Fruit fly (Drosophila melanogaster) whole organism, embryonic: ENCODE data around the gene LpR1.

Experiments used
- ATbp ChIP-seq: fragments of 200-800 bp; sonication (Bioruptor generic); optimal IDR thresholded peaks from 2 replicates; lab custom pipeline; 2017; ENCODE audit warnings: missing biosample characterization, mild to moderate bottlenecking, missing genetic modification characterization, missing genetic modification reagents
- CG1024 ChIP-seq: fragments of 200-800 bp; sonication (Bioruptor generic); IDR thresholded peaks from 2 replicates; pipeline ENCODE4 v1.3.6; 2022; ENCODE audit warnings: missing biosample characterization, missing genetic modification characterization
- CG13123 ChIP-seq: fragments of 200-800 bp; sonication (Bioruptor generic); optimal IDR thresholded peaks from 2 replicates; lab custom pipeline; 2016; ENCODE audit warnings: missing biosample characterization, missing genetic modification characterization
- CG17361 ChIP-seq: fragments of 200-800 bp; sonication (Bioruptor generic); IDR thresholded peaks from 3 replicates; pipeline ENCODE4 v1.3.6; 2022; ENCODE audit warnings: missing biosample characterization, missing genetic modification characterization
- CG31388 ChIP-seq: fragments of 200-800 bp; sonication (Bioruptor generic); optimal IDR thresholded peaks from 2 replicates; lab custom pipeline; 2016; ENCODE audit warnings: missing biosample characterization, missing genetic modification characterization
- CG33557 ChIP-seq: fragments of 200-800 bp; sonication (Bioruptor generic); optimal IDR thresholded peaks from 2 replicates; lab custom pipeline; 2019; ENCODE audit warnings: missing biosample characterization, mild to moderate bottlenecking, missing genetic modification characterization, moderate library complexity
- CG34376 ChIP-seq: fragments of 200-800 bp; sonication (Bioruptor generic); optimal IDR thresholded peaks from 2 replicates; lab custom pipeline; 2018; ENCODE audit warnings: missing biosample characterization, mild to moderate bottlenecking, missing genetic modification characterization
- CG3847 ChIP-seq: fragments of 200-800 bp; sonication (Bioruptor generic); IDR thresholded peaks from 2 replicates; pipeline ENCODE4 v1.3.6; 2022; ENCODE audit warnings: missing biosample characterization, missing genetic modification characterization
- CG3995 ChIP-seq: fragments of 200-800 bp; sonication (Bioruptor generic); optimal IDR thresholded peaks from 3 replicates; lab custom pipeline; 2016; ENCODE audit warnings: missing biosample characterization, missing genetic modification characterization
- CG42726 ChIP-seq: fragments of 200-800 bp; sonication (Bioruptor generic); IDR thresholded peaks from 2 replicates; pipeline ENCODE4 v1.3.6; 2022; ENCODE audit warnings: missing biosample characterization, missing genetic modification characterization; ENCODE audit not compliant: partially characterized antibody
- CG5953 ChIP-seq: fragments of 200-800 bp; sonication (Bioruptor generic); IDR thresholded peaks from 2 replicates; pipeline ENCODE4 v1.3.6; 2022; ENCODE audit warnings: missing biosample characterization, missing genetic modification characterization
- CG6272 ChIP-seq: fragments of 200-800 bp; sonication (Bioruptor generic); IDR thresholded peaks from 2 replicates; pipeline ENCODE4 v1.3.6; 2022; ENCODE audit warnings: missing biosample characterization, missing genetic modification characterization
- CG6654 ChIP-seq: fragments of 200-800 bp; sonication (Bioruptor generic); optimal IDR thresholded peaks from 2 replicates; lab custom pipeline; 2017; ENCODE audit warnings: missing biosample characterization, mild to moderate bottlenecking, missing genetic modification characterization
- CG7928 ChIP-seq: fragments of 200-800 bp; sonication (Bioruptor generic); optimal IDR thresholded peaks from 2 replicates; lab custom pipeline; 2017; ENCODE audit warnings: missing biosample characterization, mild to moderate bottlenecking, missing genetic modification characterization
- CG9876 ChIP-seq: fragments of 200-800 bp; sonication (Bioruptor generic); optimal IDR thresholded peaks from 2 replicates; lab custom pipeline; 2016; ENCODE audit warnings: missing biosample characterization, missing genetic modification characterization
- Eip74EF ChIP-seq, 2 experiments: fragments of 200-800 bp in 1 of 2; fragments of >200 bp in 1 of 2; sonication (Bioruptor generic) in 1 of 2; optimal IDR thresholded peaks; 2 replicates each; lab custom pipeline; 2017 to 2019; ENCODE audit warnings: missing biosample characterization in 2 of 2, missing genetic modification characterization in 2 of 2, mild to moderate bottlenecking in 1 of 2, moderate library complexity in 1 of 2
- Elba2 ChIP-seq: fragments of 200-800 bp; sonication (Bioruptor generic); optimal IDR thresholded peaks from 3 replicates; lab custom pipeline; 2016; ENCODE audit warnings: missing biosample characterization, missing genetic modification characterization
- Ets65A ChIP-seq: fragments of 200-800 bp; sonication (Bioruptor generic); peaks from one replicate; lab custom pipeline; 2016; ENCODE audit warnings: missing biosample characterization, missing genetic modification characterization
- NfI ChIP-seq: fragments of 200-800 bp; sonication (Bioruptor generic); optimal IDR thresholded peaks from 3 replicates; lab custom pipeline; 2018; ENCODE audit warnings: missing biosample characterization, mild to moderate bottlenecking, missing genetic modification characterization, moderate library complexity
- Optix ChIP-seq: fragments of 200-800 bp; sonication (Bioruptor generic); IDR thresholded peaks from 3 replicates; pipeline ENCODE4 v1.3.6; 2022; ENCODE audit warnings: missing biosample characterization, missing genetic modification characterization
- Sox100B ChIP-seq: fragments of 200-800 bp; sonication (Bioruptor generic); optimal IDR thresholded peaks from 3 replicates; lab custom pipeline; 2018; ENCODE audit warnings: missing biosample characterization, mild to moderate bottlenecking, missing genetic modification characterization
- Xrp1 ChIP-seq: fragments of 200-800 bp; sonication (Bioruptor generic); IDR thresholded peaks from 2 replicates; pipeline ENCODE4 v1.3.6; 2022; ENCODE audit warnings: missing biosample characterization, missing genetic modification characterization
- ac ChIP-seq: fragments of 200-800 bp; sonication (Bioruptor generic); optimal IDR thresholded peaks from 3 replicates; lab custom pipeline; 2017; ENCODE audit warnings: missing biosample characterization, mild to moderate bottlenecking, missing genetic modification characterization
- dimm ChIP-seq: fragments of 200-800 bp; sonication (Bioruptor generic); IDR thresholded peaks from 2 replicates; pipeline ENCODE4 v1.3.6; 2022; ENCODE audit warnings: missing biosample characterization, missing genetic modification characterization
- fd96Cb ChIP-seq: fragments of 200-800 bp; sonication (Bioruptor generic); optimal IDR thresholded peaks from 2 replicates; lab custom pipeline; 2018; ENCODE audit warnings: missing biosample characterization, mild to moderate bottlenecking, missing genetic modification characterization, moderate library complexity
- ftz-f1 ChIP-seq: fragments of 200-800 bp; sonication (Bioruptor generic); optimal IDR thresholded peaks from 2 replicates; lab custom pipeline; 2016; ENCODE audit warnings: missing biosample characterization, missing genetic modification characterization
- gce ChIP-seq: fragments of 200-800 bp; sonication (Bioruptor generic); IDR thresholded peaks from 3 replicates; pipeline ENCODE4 v1.3.6; 2022; ENCODE audit warnings: missing biosample characterization, missing genetic modification characterization
- hb ChIP-seq: fragments of 200-800 bp; sonication (Bioruptor generic); IDR thresholded peaks from 3 replicates; pipeline ENCODE4 v1.3.6; 2022; ENCODE audit warnings: missing biosample characterization, missing genetic modification characterization; ENCODE audit not compliant: partially characterized antibody
- pum ChIP-seq: fragments of 200-800 bp; sonication (Bioruptor generic); optimal IDR thresholded peaks from 2 replicates; lab custom pipeline; 2016; ENCODE audit warnings: missing biosample characterization, missing genetic modification characterization
- ranshi ChIP-seq: fragments of 200-800 bp; sonication (Bioruptor generic); IDR thresholded peaks from 2 replicates; pipeline ENCODE4 v1.3.6; 2022; ENCODE audit warnings: missing biosample characterization, missing genetic modification characterization
- shn ChIP-seq: fragments of 200-800 bp; sonication (Bioruptor generic); optimal IDR thresholded peaks from 3 replicates; lab custom pipeline; 2016; ENCODE audit warnings: missing biosample characterization, missing genetic modification characterization
- slbo ChIP-seq: fragments of 200-800 bp; sonication (Bioruptor generic); IDR thresholded peaks from 2 replicates; pipeline ENCODE4 v1.3.6; 2022; ENCODE audit warnings: missing biosample characterization, missing genetic modification characterization
- slou ChIP-seq: fragments of 200-800 bp; sonication (Bioruptor generic); optimal IDR thresholded peaks from 3 replicates; lab custom pipeline; 2016; ENCODE audit warnings: missing biosample characterization, missing genetic modification characterization
- sna ChIP-seq: fragments of 200-800 bp; sonication (Bioruptor generic); IDR thresholded peaks from 2 replicates; pipeline ENCODE4 v1.3.6; 2022; ENCODE audit warnings: missing biosample characterization, missing genetic modification characterization; ENCODE audit not compliant: partially characterized antibody
- toy ChIP-seq: fragments of 200-800 bp; sonication (Bioruptor generic); IDR thresholded peaks from 2 replicates; pipeline ENCODE4 v1.3.6; 2022; ENCODE audit warnings: missing biosample characterization, missing genetic modification characterization
- unpg ChIP-seq: fragments of 200-800 bp; sonication (Bioruptor generic); optimal IDR thresholded peaks from 3 replicates; lab custom pipeline; 2018; ENCODE audit warnings: missing biosample characterization, mild to moderate bottlenecking, missing genetic modification characterization, moderate library complexity
- vfl ChIP-seq: fragments of 200-800 bp; sonication (Bioruptor generic); optimal IDR thresholded peaks from 2 replicates; lab custom pipeline; 2016; ENCODE audit warnings: missing biosample characterization, missing genetic modification characterization
- yki ChIP-seq: fragments of >200 bp; optimal IDR thresholded peaks from 3 replicates; lab custom pipeline; 2018

Gene LpR1

dm6 chr3R:25763005-25763404 lies at the start of gene LpR1:
TSS of gene LpR1 (minus strand) at chr3R:25763105.
- TF ChIP-seq Elba2 (GFP tag; lab: Kevin White, UChicago) (no peak), CG3847 (GFP tag; lab: Robert Waterston, UW) (no peak), toy (no peak), CG1024 (GFP tag; lab: Robert Waterston, UW) (no peak), CG17361 (GFP tag; lab: Robert Waterston, UW) (no peak)

DNA sequence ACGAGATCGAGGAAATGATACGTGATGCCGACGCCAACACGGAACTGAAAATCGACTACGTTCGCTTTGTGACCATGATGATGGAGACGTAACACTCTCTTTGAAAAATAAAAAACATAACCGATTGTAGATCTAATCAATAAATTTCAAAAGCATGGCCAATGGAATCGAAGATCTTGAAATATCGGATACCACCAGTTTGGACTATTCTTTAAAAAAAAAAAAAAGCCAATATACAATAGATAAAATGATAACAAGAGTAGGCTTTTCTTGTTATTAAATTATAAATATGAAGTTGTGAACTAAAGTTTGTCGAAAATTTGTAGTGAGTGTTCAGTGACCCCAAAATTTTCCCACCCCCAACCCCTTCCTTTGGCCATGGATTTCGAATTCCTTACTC lies 48.7 kb upstream of the LpR1 start, which contains the start of the genes Acam and CG17770:
Acam (plus strand) TSS at position 301 of the 400 bp plus-strand sequence.
CG17770 (plus strand) TSS at position 301 of the 400 bp plus-strand sequence.
- TF ChIP-seq Eip74EF (GFP tag; optimal IDR thresholded peaks at IDR 0.05; lab: Kevin White, UChicago) = no peak
- TF ChIP-seq Optix = no peak
- TF ChIP-seq unpg = no peak
- no peak for TF ChIP-seq Sox100B
- TF ChIP-seq shn (GFP tag; lab: Kevin White, UChicago) = no peak
- no peak for TF ChIP-seq CG42726 (GFP tag; lab: Robert Waterston, UW)
- TF ChIP-seq slou = no peak
- TF ChIP-seq CG5953 (GFP tag; lab: Robert Waterston, UW) = no peak
- TF ChIP-seq CG34376 = no peak
- TF ChIP-seq fd96Cb (tag; lab: Kevin White, UChicago) = no peak

DNA sequence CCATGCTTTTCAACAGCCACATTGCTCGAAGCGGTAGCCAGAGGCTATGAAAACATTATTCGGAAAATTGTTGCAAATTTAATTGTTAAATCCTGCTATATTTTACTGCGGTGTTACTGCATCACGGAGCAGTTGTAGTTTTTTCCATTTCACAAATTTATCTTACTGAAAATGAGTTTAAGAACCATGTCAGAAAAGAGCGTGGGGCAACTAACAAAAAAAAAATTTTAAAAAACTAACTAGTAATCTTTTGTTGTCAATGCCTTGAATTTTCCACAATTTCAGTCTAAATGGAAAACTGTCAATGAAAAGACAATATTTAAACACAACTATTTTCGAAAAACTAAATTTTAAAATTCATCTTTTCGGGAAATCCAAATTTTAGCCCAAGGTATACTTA lies 47.9 kb upstream of the LpR1 start, which contains the start of gene CG5024:
CG5024 (plus strand) TSS at position 301 of the 400 bp plus-strand sequence.
- TF ChIP-seq CG13123 (GFP tag; lab: Kevin White, UChicago) (no peak), NfI (GFP tag; lab: Kevin White, UChicago) (no peak), pum (no peak), CG7928 (no peak), CG31388 (GFP tag; lab: Kevin White, UChicago) (no peak), CG33557 (GFP tag; lab: Kevin White, UChicago) (no peak), CG9876 (no peak), gce (GFP tag; lab: Robert Waterston, UW) (no peak), ftz-f1 (GFP tag; lab: Kevin White, UChicago) (no peak), CG6272 (GFP tag; lab: Robert Waterston, UW) (no peak), CG6654 (GFP tag; lab: Kevin White, UChicago) (no peak), vfl (GFP tag; lab: Kevin White, UChicago) (no peak), CG3995 (no peak)
- TF ChIP-seq, all 482 proteins: peak for 0

DNA sequence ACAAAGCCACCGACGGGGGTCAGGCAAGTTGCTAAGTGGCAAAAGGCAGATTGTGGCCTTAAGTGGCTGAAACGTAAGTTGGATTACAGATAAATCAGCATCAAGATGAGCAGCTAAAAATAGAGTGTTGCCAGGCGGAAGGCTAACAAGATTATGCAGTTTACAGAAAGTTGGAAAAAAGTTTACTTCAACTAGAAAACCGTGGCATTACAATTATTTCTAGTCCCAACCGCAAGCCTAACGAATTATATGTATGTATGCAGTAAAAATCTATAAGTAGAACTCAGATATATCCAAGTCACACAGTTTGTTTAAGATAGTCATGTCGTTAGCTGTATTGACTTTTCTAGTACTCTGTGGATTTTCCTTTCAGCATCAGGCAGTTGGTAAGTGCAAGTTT lies 43.2 kb upstream of the LpR1 start, which contains the start of gene BG642167:
BG642167 (plus strand) TSS at position 301 of the 400 bp plus-strand sequence.
- no peak for TF ChIP-seq CG34376
- TF ChIP-seq ac (GFP tag; lab: Kevin White, UChicago) = no peak
- no peak for TF ChIP-seq dimm (GFP tag; lab: Robert Waterston, UW)
- no peak for TF ChIP-seq ranshi (GFP tag; lab: Robert Waterston, UW)
- no peak for TF ChIP-seq hb
- TF ChIP-seq Xrp1 = no peak
- TF ChIP-seq shn (GFP tag; lab: Kevin White, UChicago) = no peak
- no peak for TF ChIP-seq ATbp (GFP tag; lab: Kevin White, UChicago)

DNA sequence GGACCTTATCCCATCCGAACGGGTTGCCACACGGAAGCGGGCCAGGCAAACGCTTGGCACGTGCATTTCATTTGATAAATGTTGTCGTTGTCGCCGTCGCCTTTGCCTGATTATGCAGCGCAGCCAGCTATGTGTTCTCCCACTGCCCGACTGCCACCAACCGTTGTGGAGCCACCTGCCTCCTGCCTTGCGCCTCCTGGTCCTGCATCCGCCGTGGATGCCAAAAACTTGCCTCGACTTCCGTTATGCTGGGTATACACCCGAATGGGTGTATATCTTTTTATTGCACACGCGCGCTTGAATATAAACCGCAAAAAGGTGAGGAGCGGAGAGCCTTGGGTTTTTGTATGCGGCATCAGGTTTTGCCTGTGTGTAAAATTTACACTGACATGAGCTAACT lies 28.9 kb upstream of the LpR1 start:
- peak; percentile 91 for TF ChIP-seq Ets65A (GFP tag; lab: Kevin White, UChicago)
- no peak for TF ChIP-seq sna (GFP tag; lab: Robert Waterston, UW)
- TF ChIP-seq slbo = peak; percentile 10; the same call in 1 of the 2 replicates
- no peak for TF ChIP-seq yki
- TF ChIP-seq, all 482 proteins: peak for 2
